Comparison of ENCODE assay signal across 3 fruit fly cellular contexts in genomic region chr3R:18395694-18396093, dm6.
A peak's percentile ranks its signal among the peaks of the same experiment; 100 is the strongest.
TF ChIP-seq lines count a peak whose summit lies in the region.

No protein-coding gene starts in this region.

- no peak for TF ChIP-seq CTCF in whole organism, embryonic (GFP tag; optimal IDR thresholded peaks at IDR 0.05; lab: Kevin White, UChicago)

TF ChIP-seq in whole organism, adult, 20 proteins besides CTCF, POLR2A, EP300 and RAD21:
- no peak for TF ChIP-seq CG5204 (GFP tag; optimal IDR thresholded peaks at IDR 0.05; lab: Kevin White, UChicago)
- TF ChIP-seq Clk (GFP tag; optimal IDR thresholded peaks at IDR 0.05; lab: Kevin White, UChicago) = no peak
- TF ChIP-seq cic (GFP tag; optimal IDR thresholded peaks at IDR 0.05; lab: Kevin White, UChicago) = no peak
- no peak for TF ChIP-seq CG12768 (GFP tag; optimal IDR thresholded peaks at IDR 0.05; lab: Kevin White, UChicago)
- TF ChIP-seq pad (GFP tag; optimal IDR thresholded peaks at IDR 0.05; lab: Kevin White, UChicago) = no peak
- peak; percentile 100 for TF ChIP-seq tj (GFP tag; optimal IDR thresholded peaks at IDR 0.05; lab: Kevin White, UChicago)
- TF ChIP-seq CG33017 (tag; optimal IDR thresholded peaks at IDR 0.05; lab: Kevin White, UChicago) = no peak

TF ChIP-seq in whole organism, embryonic, 481 proteins besides CTCF, POLR2A, EP300 and RAD21:
- TF ChIP-seq CG11723 (GFP tag; optimal IDR thresholded peaks at IDR 0.05; lab: Kevin White, UChicago) = no peak
- TF ChIP-seq Pdp1 (GFP tag; optimal IDR thresholded peaks at IDR 0.05; lab: Kevin White, UChicago) = no peak
- TF ChIP-seq Med (GFP tag; lab: Kevin White, UChicago) = peak; percentile 38

TF ChIP-seq in whole organism, prepupa, 60 proteins besides CTCF, POLR2A, EP300 and RAD21:
- TF ChIP-seq Sox15 (GFP tag; optimal IDR thresholded peaks at IDR 0.05; lab: Kevin White, UChicago) (no peak), CG3919 (GFP tag; optimal IDR thresholded peaks at IDR 0.05; lab: Kevin White, UChicago) (no peak), dsx (GFP tag; optimal IDR thresholded peaks at IDR 0.05; lab: Kevin White, UChicago; ENCODE audit: poor library complexity, severe bottlenecking) (peak; percentile 50), spab (GFP tag; optimal IDR thresholded peaks at IDR 0.05; lab: Kevin White, UChicago) (no peak), fd85E (GFP tag; optimal IDR thresholded peaks at IDR 0.05; lab: Kevin White, UChicago) (no peak), Hr4 (GFP tag; optimal IDR thresholded peaks at IDR 0.05; lab: Kevin White, UChicago) (no peak)
